Worm (Caenorhabditis elegans) whole organism, L4 larva: Measurements from ENCODE around the gene F40A3.7.
A peak's percentile ranks its signal among the peaks of the same experiment; 100 is the strongest.

Experiments used
- R02D3.7 ChIP-seq: fragments of 150-350 bp; sonication (generic microtip); optimal IDR thresholded peaks from 3 replicates; lab custom pipeline; 2014; ENCODE audit warnings: missing biosample characterization, missing genetic modification characterization
- aha-1 ChIP-seq: fragments of 150-350 bp; peaks from one replicate; lab custom pipeline; 2014; ENCODE audit warnings: missing biosample characterization, missing genetic modification characterization
- aly-2 ChIP-seq: sonication (generic microtip); optimal IDR thresholded peaks from 2 replicates; lab custom pipeline; 2018; ENCODE audit warnings: missing biosample characterization, missing genetic modification characterization
- ces-1 ChIP-seq: fragments of 150-350 bp; sonication (generic microtip); optimal IDR thresholded peaks from 4 replicates; lab custom pipeline; 2014; ENCODE audit warnings: missing biosample characterization, missing genetic modification reagents, missing genetic modification characterization
- gei-8 ChIP-seq: fragments of 200-800 bp; sonication (Bioruptor generic); optimal IDR thresholded peaks from 2 replicates; lab custom pipeline; 2018; ENCODE audit warnings: mild to moderate bottlenecking, missing genetic modification characterization, missing compliant biosample characterization
- lin-39 ChIP-seq: fragments of 150-350 bp; optimal IDR thresholded peaks from 2 replicates; lab custom pipeline; 2014; ENCODE audit warnings: missing biosample characterization, missing genetic modification reagents, missing genetic modification characterization
- madf-5 ChIP-seq, 2 experiments: fragments of 200-800 bp; sonication (Bioruptor generic); IDR thresholded peaks; 2 replicates each; pipeline ENCODE4 v1.3.6; 2022; ENCODE audit warnings: missing compliant biosample characterization in 2 of 2, missing genetic modification characterization in 2 of 2
- mxl-3 ChIP-seq: fragments of 200-800 bp; sonication (Bioruptor generic); optimal IDR thresholded peaks from 2 replicates; lab custom pipeline; 2018; ENCODE audit warnings: mild to moderate bottlenecking, missing genetic modification characterization, missing compliant biosample characterization
- pqm-1 ChIP-seq: sonication (generic microtip); optimal IDR thresholded peaks from 2 replicates; lab custom pipeline; 2017; ENCODE audit warnings: missing biosample characterization, missing genetic modification characterization
- snpc-4 ChIP-seq: fragments of 150-350 bp; optimal IDR thresholded peaks from 2 replicates; lab custom pipeline; 2014; ENCODE audit warnings: missing biosample characterization, missing genetic modification characterization
- tag-97 ChIP-seq: fragments of 200-800 bp; sonication (Bioruptor generic); IDR thresholded peaks from 2 replicates; pipeline ENCODE4 v1.3.6; 2022; ENCODE audit warnings: missing genetic modification characterization, missing compliant biosample characterization
- unc-39 ChIP-seq: sonication (generic microtip); optimal IDR thresholded peaks from 2 replicates; lab custom pipeline; 2017; ENCODE audit warnings: missing biosample characterization, missing genetic modification characterization
- unc-62 ChIP-seq, 3 experiments: fragments of 150-350 bp in 1 of 3; sonication (generic microtip); optimal IDR thresholded peaks in 2 of 3; peaks in 1 of 3; 1 replicate in 1 of 3; 2 replicates in 2 of 3; lab custom pipeline; 2014 to 2017; ENCODE audit warnings: missing biosample characterization in 3 of 3, missing genetic modification characterization in 3 of 3, missing genetic modification reagents in 3 of 3, missing genotype in 1 of 3
- ztf-11 ChIP-seq: fragments of 150-350 bp; optimal IDR thresholded peaks from 2 replicates; lab custom pipeline; 2014; ENCODE audit warnings: missing biosample characterization, missing genetic modification characterization

DNA sequence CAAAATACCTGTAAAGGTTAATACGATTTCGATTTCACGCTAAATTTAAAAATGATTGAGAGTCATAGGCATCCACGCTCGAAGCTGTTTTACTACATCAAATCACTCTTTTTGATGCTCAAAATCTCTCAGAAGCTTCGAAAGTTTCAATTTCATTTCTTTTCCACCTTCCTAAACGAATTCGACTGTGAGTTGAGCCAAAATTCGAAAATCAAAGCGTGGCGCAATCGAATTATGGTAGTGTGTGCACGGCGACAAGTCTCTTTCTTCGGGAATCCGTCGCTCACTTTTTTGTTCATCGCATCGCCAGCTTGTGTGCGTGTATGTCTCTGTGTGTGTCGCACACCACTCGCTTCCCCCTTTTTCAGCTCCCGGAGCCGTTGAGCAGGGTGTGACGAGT, 26.7 kb downstream of the F40A3.7 start:
- TF ChIP-seq mxl-3 (GFP tag; lab: Kevin White, UChicago) (no peak), ces-1 (GFP tag; lab: Kevin White, UChicago) (peak; percentile 65), pqm-1 (tag; lab: Kevin White, UChicago) (no peak), unc-62 (GFP tag; optimal IDR thresholded peaks at IDR 0.05 in 1 of 2; lab: Kevin White, UChicago) (no peak), unc-62 (tag; optimal IDR thresholded peaks at IDR 0.05; lab: Kevin White, UChicago) (no peak), lin-39 (tag; lab: Kevin White, UChicago) (no peak), unc-39 (tag; lab: Kevin White, UChicago) (no peak), gei-8 (GFP tag; lab: Kevin White, UChicago) (no peak), aha-1 (tag; lab: Kevin White, UChicago) (no peak), R02D3.7 (tag; lab: Kevin White, UChicago) (no peak), ztf-11 (tag; lab: Kevin White, UChicago) (no peak), madf-5 (GFP tag; IDR thresholded peaks at IDR 0.05; lab: Robert Waterston, UW) (no peak), snpc-4 (tag; lab: Kevin White, UChicago) (no peak), tag-97 (GFP tag; lab: Robert Waterston, UW) (no peak), aly-2 (tag; lab: Kevin White, UChicago) (no peak)
